Fruit fly (Drosophila melanogaster) whole organism, embryonic: ENCODE data around the gene Rfx.

Experiments used
- Antp ChIP-seq: fragments of 200-800 bp; sonication (Bioruptor generic); optimal IDR thresholded peaks from 3 replicates; lab custom pipeline; 2016; ENCODE audit warnings: missing biosample characterization, missing genetic modification characterization
- CG10543 ChIP-seq: fragments of 200-800 bp; sonication (Bioruptor generic); optimal IDR thresholded peaks from 3 replicates; lab custom pipeline; 2017; ENCODE audit warnings: missing biosample characterization, mild to moderate bottlenecking, missing genetic modification characterization, moderate library complexity
- CG11456 ChIP-seq: fragments of 200-800 bp; sonication (Bioruptor generic); IDR thresholded peaks from 3 replicates; pipeline ENCODE4 v1.3.6; 2022; ENCODE audit warnings: missing biosample characterization, missing genetic modification characterization
- CG12155 ChIP-seq: fragments of 200-800 bp; sonication (Bioruptor generic); optimal IDR thresholded peaks from 3 replicates; lab custom pipeline; 2016; ENCODE audit warnings: missing biosample characterization, missing genetic modification characterization
- CG12299 ChIP-seq: fragments of 200-800 bp; sonication (Bioruptor generic); optimal IDR thresholded peaks from 2 replicates; lab custom pipeline; 2018; ENCODE audit warnings: missing biosample characterization, mild to moderate bottlenecking, missing genetic modification characterization
- CG1792 ChIP-seq: fragments of 200-800 bp; sonication (Bioruptor generic); optimal IDR thresholded peaks from 2 replicates; lab custom pipeline; 2016; ENCODE audit warnings: missing biosample characterization, missing genetic modification characterization
- CG2120 ChIP-seq: fragments of 200-800 bp; sonication (Bioruptor generic); optimal IDR thresholded peaks from 3 replicates; lab custom pipeline; 2016; ENCODE audit warnings: missing biosample characterization, missing genetic modification characterization
- CG3065 ChIP-seq: fragments of 200-800 bp; sonication (Bioruptor generic); optimal IDR thresholded peaks from 2 replicates; lab custom pipeline; 2016; ENCODE audit warnings: missing biosample characterization, missing genetic modification characterization
- CG31441 ChIP-seq: fragments of 200-800 bp; sonication (Bioruptor generic); IDR thresholded peaks from 2 replicates; pipeline ENCODE4 v1.3.6; 2022; ENCODE audit warnings: missing biosample characterization, missing genetic modification characterization
- CG3847 ChIP-seq: fragments of 200-800 bp; sonication (Bioruptor generic); IDR thresholded peaks from 2 replicates; pipeline ENCODE4 v1.3.6; 2022; ENCODE audit warnings: missing biosample characterization, missing genetic modification characterization
- CG4707 ChIP-seq: fragments of 200-800 bp; sonication (Bioruptor generic); optimal IDR thresholded peaks from 2 replicates; lab custom pipeline; 2018; ENCODE audit warnings: missing biosample characterization, mild to moderate bottlenecking, missing genetic modification characterization, moderate library complexity
- CG5180 ChIP-seq: fragments of 200-800 bp; sonication (Bioruptor generic); optimal IDR thresholded peaks from 3 replicates; lab custom pipeline; 2017; ENCODE audit warnings: missing biosample characterization, missing genetic modification characterization, mild to moderate bottlenecking, moderate library complexity, missing genetic modification reagents
- CG6175 ChIP-seq: fragments of 200-800 bp; sonication (Bioruptor generic); IDR thresholded peaks from 3 replicates; pipeline ENCODE4 v1.3.6; 2022; ENCODE audit warnings: missing biosample characterization, missing genetic modification characterization
- CG8478 ChIP-seq: fragments of >200 bp; optimal IDR thresholded peaks from 2 replicates; lab custom pipeline; 2018
- CG9215 ChIP-seq: fragments of 200-800 bp; sonication (Bioruptor generic); IDR thresholded peaks from 2 replicates; pipeline ENCODE4 v1.3.6; 2022; ENCODE audit warnings: missing biosample characterization, missing genetic modification characterization
- CTCF ChIP-seq: fragments of 200-800 bp; sonication (Bioruptor generic); optimal IDR thresholded peaks from 2 replicates; lab custom pipeline; 2017; ENCODE audit warnings: missing biosample characterization, mild to moderate bottlenecking, missing genetic modification characterization, moderate library complexity
- D19A ChIP-seq: fragments of 200-800 bp; optimal IDR thresholded peaks from 3 replicates; lab custom pipeline; 2019; ENCODE audit warnings: missing biosample characterization, mild to moderate bottlenecking, missing genetic modification characterization, moderate library complexity
- Deaf1 ChIP-seq: fragments of 200-800 bp; optimal IDR thresholded peaks from 3 replicates; lab custom pipeline; 2019; ENCODE audit warnings: missing biosample characterization, mild to moderate bottlenecking, missing genetic modification characterization, moderate library complexity
- E2f1 ChIP-seq: fragments of 200-800 bp; sonication (Bioruptor generic); IDR thresholded peaks from 2 replicates; pipeline ENCODE4 v1.3.6; 2022; ENCODE audit warnings: missing biosample characterization, missing genetic modification characterization
- ERR ChIP-seq: fragments of 200-800 bp; sonication (Bioruptor generic); optimal IDR thresholded peaks from 2 replicates; lab custom pipeline; 2016; ENCODE audit warnings: missing biosample characterization, missing genetic modification characterization
- Fer1 ChIP-seq: fragments of 200-800 bp; sonication (Bioruptor generic); optimal IDR thresholded peaks from 2 replicates; lab custom pipeline; 2017; ENCODE audit warnings: missing biosample characterization, mild to moderate bottlenecking, missing genetic modification characterization
- Gsc ChIP-seq: fragments of 200-800 bp; sonication (Bioruptor generic); IDR thresholded peaks from 2 replicates; pipeline ENCODE4 v1.3.6; 2022; ENCODE audit warnings: missing biosample characterization, missing genetic modification characterization
- H2.0 ChIP-seq: fragments of 200-800 bp; sonication (Bioruptor generic); IDR thresholded peaks from 2 replicates; pipeline ENCODE4 v1.3.6; 2022; ENCODE audit warnings: missing biosample characterization, missing genetic modification characterization
- Hr39 ChIP-seq: fragments of >200 bp; optimal IDR thresholded peaks from 2 replicates; lab custom pipeline; 2017
- Hr51 ChIP-seq, 2 experiments: fragments of 200-800 bp; sonication (Bioruptor generic); optimal IDR thresholded peaks; 2 replicates in 1 of 2; 3 replicates in 1 of 2; lab custom pipeline; 2016 to 2018; ENCODE audit warnings: missing biosample characterization in 2 of 2, missing genetic modification characterization in 2 of 2, mild to moderate bottlenecking in 1 of 2, moderate library complexity in 1 of 2
- Meics ChIP-seq: fragments of 200-800 bp; sonication (Bioruptor generic); optimal IDR thresholded peaks from 2 replicates; lab custom pipeline; 2017; ENCODE audit warnings: missing biosample characterization, mild to moderate bottlenecking, missing genetic modification characterization
- NK7.1 ChIP-seq: fragments of 200-800 bp; sonication (Bioruptor generic); optimal IDR thresholded peaks from 3 replicates; lab custom pipeline; 2016; ENCODE audit warnings: missing biosample characterization, missing genetic modification characterization
- Neu2 ChIP-seq: fragments of 200-800 bp; sonication (Bioruptor generic); optimal IDR thresholded peaks from 3 replicates; lab custom pipeline; 2016; ENCODE audit warnings: missing biosample characterization, missing genetic modification characterization, borderline replicate concordance
- Nf-YA ChIP-seq: fragments of 200-800 bp; sonication (Bioruptor generic); IDR thresholded peaks from 2 replicates; pipeline ENCODE4 v1.3.6; 2022; ENCODE audit warnings: missing biosample characterization, missing genetic modification characterization
- PHDP ChIP-seq: fragments of 200-800 bp; sonication (Bioruptor generic); optimal IDR thresholded peaks from 3 replicates; lab custom pipeline; 2018; ENCODE audit warnings: missing biosample characterization, mild to moderate bottlenecking, missing genetic modification characterization, moderate library complexity
- Ravus ChIP-seq: fragments of 200-800 bp; sonication (Bioruptor generic); IDR thresholded peaks from 2 replicates; pipeline ENCODE4 v1.3.6; 2022; ENCODE audit warnings: missing biosample characterization, missing genetic modification characterization
- Scr ChIP-seq: fragments of 200-800 bp; sonication (Bioruptor generic); IDR thresholded peaks from 2 replicates; pipeline ENCODE4 v1.3.6; 2022; ENCODE audit warnings: missing biosample characterization, missing genetic modification characterization; ENCODE audit not compliant: partially characterized antibody
- TFAM ChIP-seq: fragments of 200-800 bp; sonication (Bioruptor generic); optimal IDR thresholded peaks from 2 replicates; lab custom pipeline; 2017; ENCODE audit warnings: missing biosample characterization, missing genetic modification characterization, inconsistent platforms
- Trl ChIP-seq, 3 experiments: fragments of >200 bp in 2 of 3; fragments of 200-800 bp in 1 of 3; sonication (Bioruptor generic) in 1 of 3; optimal IDR thresholded peaks; 2 replicates in 1 of 3; 3 replicates in 2 of 3; lab custom pipeline; 2016 to 2017; ENCODE audit warnings: missing biosample characterization in 1 of 3, missing genetic modification characterization in 1 of 3
- amos ChIP-seq: fragments of 200-800 bp; sonication (Bioruptor generic); IDR thresholded peaks from 2 replicates; pipeline ENCODE4 v1.3.6; 2022; ENCODE audit warnings: missing biosample characterization, missing genetic modification characterization; ENCODE audit not compliant: partially characterized antibody
- ap ChIP-seq: fragments of 200-800 bp; sonication (Bioruptor generic); IDR thresholded peaks from 2 replicates; pipeline ENCODE4 v1.3.6; 2022; ENCODE audit warnings: missing biosample characterization, missing genetic modification characterization
- cg ChIP-seq: fragments of 200-800 bp; sonication (Bioruptor generic); optimal IDR thresholded peaks from 3 replicates; lab custom pipeline; 2019; ENCODE audit warnings: missing biosample characterization, mild to moderate bottlenecking, missing genetic modification characterization, moderate library complexity
- ci ChIP-seq: fragments of 200-800 bp; sonication (Bioruptor generic); IDR thresholded peaks from 3 replicates; pipeline ENCODE4 v1.3.6; 2022; ENCODE audit warnings: missing biosample characterization, missing genetic modification characterization
- dimm ChIP-seq: fragments of 200-800 bp; sonication (Bioruptor generic); IDR thresholded peaks from 2 replicates; pipeline ENCODE4 v1.3.6; 2022; ENCODE audit warnings: missing biosample characterization, missing genetic modification characterization
- eve ChIP-seq, 2 experiments: fragments of >200 bp; optimal IDR thresholded peaks; 2 replicates each; lab custom pipeline; 2017; ENCODE audit warnings: missing biosample characterization in 2 of 2, missing genetic modification characterization in 2 of 2
- fd3F ChIP-seq: fragments of 200-800 bp; sonication (Bioruptor generic); optimal IDR thresholded peaks from 2 replicates; lab custom pipeline; 2018; ENCODE audit warnings: missing biosample characterization, mild to moderate bottlenecking, missing genetic modification characterization, moderate library complexity
- ftz-f1 ChIP-seq: fragments of 200-800 bp; sonication (Bioruptor generic); optimal IDR thresholded peaks from 2 replicates; lab custom pipeline; 2016; ENCODE audit warnings: missing biosample characterization, missing genetic modification characterization
- fu2 ChIP-seq: fragments of 200-800 bp; sonication (Bioruptor generic); optimal IDR thresholded peaks from 2 replicates; lab custom pipeline; 2016; ENCODE audit warnings: missing biosample characterization, missing genetic modification characterization
- gsb-n ChIP-seq: fragments of 200-800 bp; sonication (Bioruptor generic); optimal IDR thresholded peaks from 3 replicates; lab custom pipeline; 2018; ENCODE audit warnings: missing biosample characterization, mild to moderate bottlenecking, missing genetic modification characterization
- nmo ChIP-seq: fragments of 200-800 bp; sonication (Bioruptor generic); optimal IDR thresholded peaks from 2 replicates; lab custom pipeline; 2018; ENCODE audit warnings: missing biosample characterization, mild to moderate bottlenecking, missing genetic modification characterization, moderate library complexity
- onecut ChIP-seq: fragments of 200-800 bp; sonication (Bioruptor generic); IDR thresholded peaks from 2 replicates; pipeline ENCODE4 v1.3.6; 2022; ENCODE audit warnings: missing biosample characterization, missing genetic modification characterization
- pros ChIP-seq: fragments of 200-800 bp; sonication (Bioruptor generic); optimal IDR thresholded peaks from 3 replicates; lab custom pipeline; 2019; ENCODE audit warnings: missing biosample characterization, mild to moderate bottlenecking, missing genetic modification characterization, moderate library complexity
- run ChIP-seq: fragments of 200-800 bp; sonication (Bioruptor generic); optimal IDR thresholded peaks from 3 replicates; lab custom pipeline; 2018; ENCODE audit warnings: missing biosample characterization, mild to moderate bottlenecking, missing genetic modification characterization
- sna ChIP-seq: fragments of 200-800 bp; sonication (Bioruptor generic); IDR thresholded peaks from 2 replicates; pipeline ENCODE4 v1.3.6; 2022; ENCODE audit warnings: missing biosample characterization, missing genetic modification characterization; ENCODE audit not compliant: partially characterized antibody
- so ChIP-seq: fragments of 200-800 bp; sonication (Bioruptor generic); IDR thresholded peaks from 3 replicates; pipeline ENCODE4 v1.3.6; 2022; ENCODE audit warnings: missing biosample characterization, missing genetic modification characterization
- tgo ChIP-seq: fragments of 200-800 bp; sonication (Bioruptor generic); IDR thresholded peaks from 3 replicates; pipeline ENCODE4 v1.3.6; 2022; ENCODE audit warnings: missing biosample characterization, missing genetic modification characterization
- zfh1 ChIP-seq: fragments of 200-800 bp; sonication (Bioruptor generic); IDR thresholded peaks from 3 replicates; pipeline ENCODE4 v1.3.6; 2022; ENCODE audit warnings: missing biosample characterization, missing genetic modification characterization

The Rfx gene

DNA sequence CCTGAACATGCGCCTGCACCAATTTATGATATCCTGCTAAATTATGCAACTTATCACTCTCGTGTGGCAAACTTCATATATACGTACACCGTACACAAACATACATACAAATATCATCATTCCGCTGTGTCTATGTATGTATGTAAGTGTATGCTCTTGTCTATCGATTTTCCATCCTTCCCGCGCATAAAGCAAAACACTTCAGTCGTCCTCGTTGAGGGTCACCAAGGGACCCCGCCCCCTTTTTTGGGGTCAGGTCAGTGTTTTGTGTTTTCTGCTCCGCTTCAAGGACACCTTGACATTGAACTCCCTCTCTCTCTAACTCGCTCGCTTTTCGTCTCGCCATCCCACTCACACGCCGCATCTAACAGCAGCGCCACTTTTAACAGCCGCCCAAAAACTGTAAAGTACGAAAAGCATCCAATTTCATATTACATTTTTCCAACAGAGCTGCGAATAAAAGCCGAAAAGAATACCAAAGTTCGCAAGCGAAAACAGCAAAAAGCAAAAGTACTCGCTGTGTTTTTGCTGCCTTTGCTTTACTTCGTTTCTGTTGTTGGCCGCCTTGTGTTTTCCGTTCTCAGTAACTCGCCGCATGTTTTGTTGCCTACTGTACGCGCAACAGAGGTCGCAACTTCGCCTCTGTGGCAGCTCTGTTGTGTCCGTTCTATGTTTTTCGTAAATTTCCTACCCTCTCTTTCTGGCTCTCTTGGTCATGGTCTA, 21.9 kb downstream of the Rfx start:
- TF ChIP-seq D19A (tag; lab: Kevin White, UChicago) (no peak), Fer1 (GFP tag; lab: Kevin White, UChicago) (no peak), ftz-f1 (GFP tag; lab: Kevin White, UChicago) (peak; percentile 92), E2f1 (GFP tag; lab: Robert Waterston, UW) (no peak), cg (peak; percentile 21), dimm (GFP tag; lab: Robert Waterston, UW) (no peak), gsb-n (no peak), Scr (GFP tag; lab: Robert Waterston, UW) (no peak), H2.0 (GFP tag; lab: Robert Waterston, UW) (no peak), so (GFP tag; lab: Robert Waterston, UW) (no peak), CG31441 (no peak), ci (no peak), pros (peak; percentile 72), PHDP (tag; lab: Kevin White, UChicago) (no peak), Hr51 (GFP tag; optimal IDR thresholded peaks at IDR 0.05; lab: Kevin White, UChicago) (peak in 1 of 2 experiments; percentile 56), NK7.1 (no peak), fd3F (GFP tag; lab: Kevin White, UChicago) (no peak), CG3847 (GFP tag; lab: Robert Waterston, UW) (no peak), Trl (optimal IDR thresholded peaks at IDR 0.05; lab: Kevin White, UChicago) (peak; percentile 87 to 89), Trl (GFP tag; optimal IDR thresholded peaks at IDR 0.05; lab: Kevin White, UChicago) (no peak), CG12155 (GFP tag; lab: Kevin White, UChicago) (peak; percentile 68), ap (GFP tag; lab: Robert Waterston, UW) (no peak), tgo (GFP tag; lab: Robert Waterston, UW) (no peak), CG3065 (no peak), Ravus (no peak), CG12299 (tag; lab: Kevin White, UChicago) (no peak), sna (GFP tag; lab: Robert Waterston, UW) (no peak), amos (no peak), CTCF (peak; percentile 24), onecut (GFP tag; lab: Robert Waterston, UW) (peak; percentile 96), Deaf1 (tag; lab: Kevin White, UChicago) (peak; percentile 18), CG2120 (GFP tag; lab: Kevin White, UChicago) (no peak), eve (GFP tag; optimal IDR thresholded peaks at IDR 0.05; lab: Kevin White, UChicago) (no peak), fu2 (GFP tag; lab: Kevin White, UChicago) (no peak), CG11456 (GFP tag; lab: Robert Waterston, UW) (no peak), CG6175 (GFP tag; lab: Robert Waterston, UW) (no peak), Meics (no peak), Gsc (no peak), CG8478 (lab: Kevin White, UChicago) (no peak), CG1792 (no peak), CG10543 (GFP tag; lab: Kevin White, UChicago) (no peak), nmo (GFP tag; lab: Kevin White, UChicago) (no peak), TFAM (no peak), CG5180 (GFP tag; lab: Kevin White, UChicago) (peak; percentile 72), Hr39 (lab: Kevin White, UChicago) (no peak), CG4707 (GFP tag; lab: Kevin White, UChicago) (no peak), CG9215 (GFP tag; lab: Robert Waterston, UW) (no peak), Neu2 (GFP tag; lab: Kevin White, UChicago) (no peak), zfh1 (no peak), ERR (GFP tag; lab: Kevin White, UChicago) (peak; percentile 84), run (tag; lab: Kevin White, UChicago) (no peak), Nf-YA (GFP tag; lab: Robert Waterston, UW) (no peak), Antp (no peak)
